Fruit fly (Drosophila melanogaster) S2 (cell line): ENCODE results near the gene mRpL15.

Source experiments
- CG8478 ChIP-seq: fragments of >200 bp; optimal IDR thresholded peaks from 2 replicates; lab custom pipeline; 2018
- CTCF ChIP-seq, 2 experiments: fragments of >200 bp; optimal IDR thresholded peaks; 2 replicates each; lab custom pipeline; 2018

DNA sequence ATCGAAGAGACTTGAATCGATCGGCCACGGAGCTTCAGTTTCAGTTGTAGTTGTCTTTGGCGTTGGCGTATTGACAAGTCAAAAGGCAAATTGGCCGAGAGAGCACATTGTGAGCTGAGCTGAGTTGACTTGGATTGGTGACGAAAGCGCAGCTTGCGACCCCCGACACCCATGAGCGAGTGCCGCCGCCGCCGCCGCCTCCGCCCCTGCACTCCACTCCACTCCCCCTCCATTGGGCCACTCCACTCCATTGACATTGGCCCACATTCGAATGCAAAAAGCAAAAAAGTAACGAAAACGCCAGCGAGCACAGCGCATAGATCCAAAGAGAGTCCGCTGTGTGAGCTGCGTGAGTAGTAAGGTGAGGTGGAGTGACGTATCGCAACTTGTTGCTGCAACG is 38.2 kb downstream of the mRpL15 start:
- TF ChIP-seq CG8478 (lab: Kevin White, UChicago), result no peak
- TF ChIP-seq CTCF (optimal IDR thresholded peaks at IDR 0.05; lab: Kevin White, UChicago), result no peak
